Fruit fly (Drosophila melanogaster) whole organism, embryonic: ENCODE data around the gene CG12012.

ENCODE experiments used
- Atf-2 ChIP-seq: fragments of 200-800 bp; sonication (Bioruptor generic); optimal IDR thresholded peaks from 2 replicates; lab custom pipeline; 2016; ENCODE audit warnings: missing biosample characterization, missing genetic modification characterization
- Bteb2 ChIP-seq: fragments of 200-800 bp; sonication (Bioruptor generic); optimal IDR thresholded peaks from 2 replicates; lab custom pipeline; 2016; ENCODE audit warnings: missing biosample characterization, missing genetic modification characterization
- CG10959 ChIP-seq: fragments of 200-800 bp; sonication (Bioruptor generic); IDR thresholded peaks from 2 replicates; pipeline ENCODE4 v1.3.6; 2022; ENCODE audit warnings: missing biosample characterization, missing genetic modification characterization
- CG10979 ChIP-seq: fragments of 200-800 bp; sonication (Bioruptor generic); optimal IDR thresholded peaks from 2 replicates; lab custom pipeline; 2018; ENCODE audit warnings: missing biosample characterization, mild to moderate bottlenecking, missing genetic modification characterization, moderate library complexity
- CG1233 ChIP-seq: fragments of 200-800 bp; sonication (Bioruptor generic); optimal IDR thresholded peaks from 4 replicates; lab custom pipeline; 2018; ENCODE audit warnings: missing biosample characterization, mild to moderate bottlenecking, missing genetic modification characterization
- CG13287 ChIP-seq: fragments of 200-800 bp; sonication (Bioruptor generic); IDR thresholded peaks from 2 replicates; pipeline ENCODE4 v1.3.6; 2022; ENCODE audit warnings: missing biosample characterization, missing genetic modification characterization; ENCODE audit not compliant: partially characterized antibody
- CG15073 ChIP-seq: fragments of 200-800 bp; sonication (Bioruptor generic); optimal IDR thresholded peaks from 2 replicates; lab custom pipeline; 2016; ENCODE audit warnings: missing biosample characterization, missing genetic modification characterization
- CG1603 ChIP-seq: fragments of 200-800 bp; sonication (Bioruptor generic); optimal IDR thresholded peaks from 2 replicates; lab custom pipeline; 2019; ENCODE audit warnings: missing biosample characterization, mild to moderate bottlenecking, missing genetic modification characterization, moderate library complexity
- CG16813 ChIP-seq: fragments of 200-800 bp; sonication (Bioruptor generic); IDR thresholded peaks from 3 replicates; pipeline ENCODE4 v1.3.6; 2022; ENCODE audit warnings: missing biosample characterization, missing genetic modification characterization; ENCODE audit not compliant: partially characterized antibody
- CG17612 ChIP-seq: fragments of 200-800 bp; sonication (Bioruptor generic); IDR thresholded peaks from 2 replicates; pipeline ENCODE4 v1.3.6; 2022; ENCODE audit warnings: missing biosample characterization, missing genetic modification characterization
- CG17912 ChIP-seq: fragments of 200-800 bp; sonication (Bioruptor generic); optimal IDR thresholded peaks from 2 replicates; lab custom pipeline; 2018; ENCODE audit warnings: missing biosample characterization, mild to moderate bottlenecking, missing genetic modification characterization
- CG18476 ChIP-seq: fragments of 200-800 bp; sonication (Bioruptor generic); optimal IDR thresholded peaks from 2 replicates; lab custom pipeline; 2016; ENCODE audit warnings: missing biosample characterization, mild to moderate bottlenecking, missing genetic modification characterization
- CG2712 ChIP-seq: fragments of 200-800 bp; optimal IDR thresholded peaks from 3 replicates; lab custom pipeline; 2019; ENCODE audit warnings: missing biosample characterization, mild to moderate bottlenecking, missing genetic modification characterization, moderate library complexity
- CG30403 ChIP-seq: fragments of 200-800 bp; sonication (Bioruptor generic); optimal IDR thresholded peaks from 3 replicates; lab custom pipeline; 2016; ENCODE audit warnings: missing biosample characterization, missing genetic modification characterization
- CG30431 ChIP-seq: fragments of 200-800 bp; sonication (Bioruptor generic); optimal IDR thresholded peaks from 2 replicates; lab custom pipeline; 2017; ENCODE audit warnings: missing biosample characterization, missing genetic modification characterization
- CG3281 ChIP-seq: fragments of 200-800 bp; sonication (Bioruptor generic); optimal IDR thresholded peaks from 3 replicates; lab custom pipeline; 2017; ENCODE audit warnings: missing biosample characterization, mild to moderate bottlenecking, missing genetic modification characterization
- CG42726 ChIP-seq: fragments of 200-800 bp; sonication (Bioruptor generic); IDR thresholded peaks from 2 replicates; pipeline ENCODE4 v1.3.6; 2022; ENCODE audit warnings: missing biosample characterization, missing genetic modification characterization; ENCODE audit not compliant: partially characterized antibody
- CG4730 ChIP-seq: fragments of 200-800 bp; sonication (Bioruptor generic); IDR thresholded peaks from 2 replicates; pipeline ENCODE4 v1.3.6; 2022; ENCODE audit warnings: missing biosample characterization, missing genetic modification characterization
- CG4820 ChIP-seq: fragments of 200-800 bp; sonication (Bioruptor generic); optimal IDR thresholded peaks from 3 replicates; lab custom pipeline; 2016; ENCODE audit warnings: missing biosample characterization, missing genetic modification characterization
- CG6175 ChIP-seq: fragments of 200-800 bp; sonication (Bioruptor generic); IDR thresholded peaks from 3 replicates; pipeline ENCODE4 v1.3.6; 2022; ENCODE audit warnings: missing biosample characterization, missing genetic modification characterization
- CG6813 ChIP-seq: fragments of 200-800 bp; sonication (Bioruptor generic); optimal IDR thresholded peaks from 2 replicates; lab custom pipeline; 2017; ENCODE audit warnings: missing biosample characterization, missing genetic modification characterization, mild to moderate bottlenecking, moderate library complexity, missing genetic modification reagents
- CG7839 ChIP-seq: fragments of 200-800 bp; sonication (Bioruptor generic); optimal IDR thresholded peaks from 3 replicates; lab custom pipeline; 2018; ENCODE audit warnings: missing biosample characterization, mild to moderate bottlenecking, missing genetic modification characterization, moderate library complexity
- CG9215 ChIP-seq: fragments of 200-800 bp; sonication (Bioruptor generic); IDR thresholded peaks from 2 replicates; pipeline ENCODE4 v1.3.6; 2022; ENCODE audit warnings: missing biosample characterization, missing genetic modification characterization
- CG9437 ChIP-seq: fragments of 200-800 bp; sonication (Bioruptor generic); optimal IDR thresholded peaks from 2 replicates; lab custom pipeline; 2018; ENCODE audit warnings: missing biosample characterization, mild to moderate bottlenecking, missing genetic modification characterization
- Ets97D ChIP-seq: fragments of 200-800 bp; sonication (Bioruptor generic); optimal IDR thresholded peaks from 3 replicates; lab custom pipeline; 2016; ENCODE audit warnings: missing biosample characterization, missing genetic modification characterization
- Gug ChIP-seq: fragments of 200-800 bp; sonication (Bioruptor generic); IDR thresholded peaks from 4 replicates; pipeline ENCODE4 v1.3.6; 2022; ENCODE audit warnings: missing biosample characterization, missing genetic modification characterization
- Mrtf ChIP-seq: fragments of 200-800 bp; sonication (Bioruptor generic); IDR thresholded peaks from 3 replicates; pipeline ENCODE4 v1.3.6; 2022; ENCODE audit warnings: missing biosample characterization, missing genetic modification characterization
- Ptx1 ChIP-seq: fragments of 200-800 bp; sonication (Bioruptor generic); IDR thresholded peaks from 2 replicates; pipeline ENCODE4 v1.3.6; 2022; ENCODE audit warnings: missing biosample characterization, missing genetic modification characterization
- Rfx ChIP-seq: fragments of 200-800 bp; sonication (Bioruptor generic); IDR thresholded peaks from 2 replicates; pipeline ENCODE4 v1.3.6; 2022; ENCODE audit warnings: missing biosample characterization, missing genetic modification characterization
- Six4 ChIP-seq: fragments of 200-800 bp; sonication (Bioruptor generic); optimal IDR thresholded peaks from 2 replicates; lab custom pipeline; 2016; ENCODE audit warnings: missing biosample characterization, missing genetic modification characterization
- Spps ChIP-seq: fragments of 200-800 bp; sonication (Bioruptor generic); optimal IDR thresholded peaks from 2 replicates; lab custom pipeline; 2018; ENCODE audit warnings: missing biosample characterization, mild to moderate bottlenecking, missing genetic modification characterization
- Taf1 ChIP-seq: fragments of 200-800 bp; sonication (Bioruptor generic); IDR thresholded peaks from 2 replicates; pipeline ENCODE4 v1.3.6; 2022; ENCODE audit warnings: missing biosample characterization, missing genetic modification characterization
- YL-1 ChIP-seq: fragments of 200-800 bp; sonication (Bioruptor generic); optimal IDR thresholded peaks from 3 replicates; lab custom pipeline; 2017; ENCODE audit warnings: missing biosample characterization, mild to moderate bottlenecking, missing genetic modification characterization
- ase ChIP-seq: fragments of 200-800 bp; sonication (Bioruptor generic); IDR thresholded peaks from 3 replicates; pipeline ENCODE4 v1.3.6; 2022; ENCODE audit warnings: missing biosample characterization, missing genetic modification characterization
- btn ChIP-seq: fragments of 200-800 bp; sonication (Bioruptor generic); optimal IDR thresholded peaks from 2 replicates; lab custom pipeline; 2016; ENCODE audit warnings: missing biosample characterization, missing genetic modification characterization
- cad ChIP-seq: fragments of >200 bp; optimal IDR thresholded peaks from 2 replicates; lab custom pipeline; 2017; ENCODE audit warnings: missing biosample characterization, missing genetic modification characterization
- chif ChIP-seq, 2 experiments: fragments of 200-800 bp; sonication (Bioruptor generic); optimal IDR thresholded peaks; 3 replicates each; lab custom pipeline; 2016; ENCODE audit warnings: missing biosample characterization in 2 of 2, missing genetic modification characterization in 2 of 2
- chinmo ChIP-seq: fragments of 200-800 bp; sonication (Bioruptor generic); IDR thresholded peaks from 4 replicates; pipeline ENCODE4 v1.3.6; 2022; ENCODE audit warnings: missing biosample characterization, missing genetic modification characterization; ENCODE audit not compliant: partially characterized antibody
- cwo ChIP-seq: fragments of 200-800 bp; sonication (Bioruptor generic); optimal IDR thresholded peaks from 3 replicates; lab custom pipeline; 2017; ENCODE audit warnings: missing biosample characterization, missing genetic modification characterization, mild to moderate bottlenecking, moderate library complexity, missing genetic modification reagents
- disco-r ChIP-seq: fragments of 200-800 bp; sonication (Bioruptor generic); optimal IDR thresholded peaks from 2 replicates; lab custom pipeline; 2016; ENCODE audit warnings: missing biosample characterization, missing genetic modification characterization
- esg ChIP-seq: fragments of 200-800 bp; sonication (Bioruptor generic); conservative IDR thresholded peaks from 2 replicates; pipeline ENCODE4 v1.3.6; 2022; ENCODE audit warnings: missing biosample characterization, missing genetic modification characterization
- fd96Cb ChIP-seq: fragments of 200-800 bp; sonication (Bioruptor generic); optimal IDR thresholded peaks from 2 replicates; lab custom pipeline; 2018; ENCODE audit warnings: missing biosample characterization, mild to moderate bottlenecking, missing genetic modification characterization, moderate library complexity
- gcm2 ChIP-seq: fragments of 200-800 bp; sonication (Bioruptor generic); optimal IDR thresholded peaks from 2 replicates; lab custom pipeline; 2016; ENCODE audit warnings: missing biosample characterization, missing genetic modification characterization
- grau ChIP-seq: fragments of 200-800 bp; optimal IDR thresholded peaks from 3 replicates; lab custom pipeline; 2019; ENCODE audit warnings: missing biosample characterization, mild to moderate bottlenecking, missing genetic modification characterization, moderate library complexity
- her ChIP-seq: fragments of 200-800 bp; sonication (Bioruptor generic); optimal IDR thresholded peaks from 2 replicates; lab custom pipeline; 2016; ENCODE audit warnings: missing biosample characterization, missing genetic modification characterization
- lmd ChIP-seq: fragments of 200-800 bp; sonication (Bioruptor generic); IDR thresholded peaks from 2 replicates; pipeline ENCODE4 v1.3.6; 2022; ENCODE audit warnings: missing biosample characterization, missing genetic modification characterization
- lola ChIP-seq, 3 experiments: fragments of >200 bp in 2 of 3; fragments of 200-800 bp in 1 of 3; sonication (Bioruptor generic) in 1 of 3; optimal IDR thresholded peaks; 2 replicates each; lab custom pipeline; 2017 to 2019; ENCODE audit warnings: missing biosample characterization in 3 of 3, missing genetic modification characterization in 3 of 3, mild to moderate bottlenecking in 1 of 3, moderate library complexity in 1 of 3
- odd ChIP-seq: fragments of 200-800 bp; sonication (Bioruptor generic); optimal IDR thresholded peaks from 2 replicates; lab custom pipeline; 2017; ENCODE audit warnings: missing biosample characterization, mild to moderate bottlenecking, missing genetic modification characterization
- onecut ChIP-seq: fragments of 200-800 bp; sonication (Bioruptor generic); IDR thresholded peaks from 2 replicates; pipeline ENCODE4 v1.3.6; 2022; ENCODE audit warnings: missing biosample characterization, missing genetic modification characterization
- otp ChIP-seq: fragments of 200-800 bp; sonication (Bioruptor generic); IDR thresholded peaks from 3 replicates; pipeline ENCODE4, ENCODE4 v1.3.6; 2022; ENCODE audit warnings: missing biosample characterization, missing genetic modification characterization
- unc-4 ChIP-seq: fragments of 200-800 bp; sonication (Bioruptor generic); IDR thresholded peaks from 2 replicates; pipeline ENCODE4 v1.3.6; 2022; ENCODE audit warnings: missing biosample characterization, missing genetic modification characterization; ENCODE audit not compliant: partially characterized antibody
- wek ChIP-seq: fragments of 200-800 bp; sonication (Bioruptor generic); optimal IDR thresholded peaks from 3 replicates; lab custom pipeline; 2018; ENCODE audit warnings: missing biosample characterization, mild to moderate bottlenecking, missing genetic modification characterization, moderate library complexity

CG12012 gene

dm6 chr3L:3390525-3390924, 14.0 kb downstream of the CG12012 start (continued):
- TF ChIP-seq cwo (GFP tag; lab: Kevin White, UChicago) (no peak), Ets97D (no peak), odd (no peak), chif (GFP tag; optimal IDR thresholded peaks at IDR 0.05; lab: Kevin White, UChicago) (no peak), CG42726 (no peak), wek (GFP tag; lab: Kevin White, UChicago) (peak; percentile 56), CG1233 (peak; percentile 42), CG17612 (GFP tag; lab: Robert Waterston, UW) (no peak), CG10979 (no peak), CG17912 (GFP tag; lab: Kevin White, UChicago) (peak; percentile 1), CG9437 (GFP tag; lab: Kevin White, UChicago) (no peak), CG3281 (GFP tag; lab: Kevin White, UChicago) (no peak), chinmo (GFP tag; lab: Robert Waterston, UW) (no peak), CG18476 (GFP tag; lab: Kevin White, UChicago) (no peak), cad (GFP tag; lab: Kevin White, UChicago) (no peak), disco-r (GFP tag; lab: Kevin White, UChicago) (no peak), CG6813 (GFP tag; lab: Kevin White, UChicago) (peak; percentile 60), grau (tag; lab: Kevin White, UChicago) (no peak), Bteb2 (GFP tag; lab: Kevin White, UChicago) (no peak), her (no peak), lmd (GFP tag; lab: Robert Waterston, UW) (no peak), CG4730 (no peak), Rfx (GFP tag; lab: Robert Waterston, UW) (0 out of 2 replicates have a peak, but pooled peaks have one; percentile 17), Atf-2 (GFP tag; lab: Kevin White, UChicago) (no peak), CG2712 (tag; lab: Kevin White, UChicago) (no peak), Spps (tag; lab: Kevin White, UChicago) (no peak), CG15073 (GFP tag; lab: Kevin White, UChicago) (no peak), CG30431 (GFP tag; lab: Kevin White, UChicago) (no peak), YL-1 (GFP tag; lab: Kevin White, UChicago) (no peak), CG6175 (GFP tag; lab: Robert Waterston, UW) (no peak), CG1603 (tag; lab: Kevin White, UChicago) (peak; percentile 49), CG30403 (no peak), esg (no peak), Gug (GFP tag; lab: Robert Waterston, UW) (no peak), ase (GFP tag; lab: Robert Waterston, UW) (no peak), fd96Cb (tag; lab: Kevin White, UChicago) (no peak), otp (GFP tag; lab: Robert Waterston, UW) (peak; percentile 90), Ptx1 (GFP tag; lab: Robert Waterston, UW) (no peak), CG9215 (GFP tag; lab: Robert Waterston, UW) (no peak), CG4820 (GFP tag; lab: Kevin White, UChicago) (no peak), lola (GFP tag; optimal IDR thresholded peaks at IDR 0.05; lab: Kevin White, UChicago) (no peak), Six4 (GFP tag; lab: Kevin White, UChicago) (no peak), onecut (GFP tag; lab: Robert Waterston, UW) (no peak), unc-4 (GFP tag; lab: Robert Waterston, UW) (no peak), Taf1 (no peak), gcm2 (GFP tag; lab: Kevin White, UChicago) (no peak), btn (GFP tag; lab: Kevin White, UChicago) (no peak), CG7839 (tag; lab: Kevin White, UChicago) (no peak), CG16813 (GFP tag; lab: Robert Waterston, UW) (no peak), CG13287 (GFP tag; lab: Robert Waterston, UW) (no peak), Mrtf (GFP tag; lab: Robert Waterston, UW) (no peak), CG10959 (GFP tag; lab: Robert Waterston, UW) (no peak)
